Fruit fly (Drosophila melanogaster): ENCODE data around the gene CG14183.

CG14183 gene

DNA sequence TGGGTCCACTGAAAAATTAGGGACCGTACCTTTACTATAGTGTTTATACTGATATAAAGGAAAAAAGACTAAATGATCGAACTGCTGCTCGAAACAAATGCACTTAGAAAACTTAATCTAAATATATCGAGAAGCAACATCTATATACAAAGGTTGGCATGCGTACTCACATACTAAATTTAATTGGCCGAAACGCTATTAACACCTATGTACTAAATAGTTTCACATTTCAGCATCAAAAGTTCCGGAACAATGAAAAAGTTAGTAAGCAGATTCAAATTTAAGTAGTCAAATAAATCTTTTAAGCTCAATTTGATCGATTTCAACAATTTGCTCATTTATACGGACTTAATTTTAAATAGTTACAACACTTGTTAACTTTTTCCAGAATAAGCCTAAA is 36.5 kb downstream of the CG14183 start, which contains the start of gene fln:
TSS of gene fln (minus strand) at position 101 of the 400 bp plus-strand sequence.
- TF ChIP-seq CG17801 (GFP tag; optimal IDR thresholded peaks at IDR 0.05; ENCODE audit: partially characterized antibody) = no peak

DNA sequence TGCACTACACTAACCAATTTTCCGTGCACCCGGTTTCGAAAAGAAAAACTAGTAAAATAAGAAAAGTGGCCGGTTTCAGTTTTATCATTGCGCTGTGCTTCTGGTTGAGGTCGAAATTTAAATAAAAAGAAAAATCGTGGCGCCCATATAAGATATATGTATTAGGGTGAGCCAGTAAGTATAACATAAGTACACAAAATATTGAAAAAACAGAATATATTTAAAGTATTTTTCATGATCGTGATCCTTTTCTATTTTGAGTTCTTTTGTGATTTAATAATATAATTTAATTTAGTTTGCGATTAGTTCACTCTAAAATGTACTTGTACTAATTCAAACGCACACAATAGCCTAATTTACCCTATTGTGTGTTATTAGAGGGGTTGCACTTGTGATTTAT is 38.7 kb downstream of the CG14183 start, which contains the start of gene Csas:
TSS of gene Csas (minus strand) at position 101 of the 400 bp plus-strand sequence.
- TF ChIP-seq CG17801 (GFP tag; optimal IDR thresholded peaks at IDR 0.05; ENCODE audit: partially characterized antibody) = no peak

DNA sequence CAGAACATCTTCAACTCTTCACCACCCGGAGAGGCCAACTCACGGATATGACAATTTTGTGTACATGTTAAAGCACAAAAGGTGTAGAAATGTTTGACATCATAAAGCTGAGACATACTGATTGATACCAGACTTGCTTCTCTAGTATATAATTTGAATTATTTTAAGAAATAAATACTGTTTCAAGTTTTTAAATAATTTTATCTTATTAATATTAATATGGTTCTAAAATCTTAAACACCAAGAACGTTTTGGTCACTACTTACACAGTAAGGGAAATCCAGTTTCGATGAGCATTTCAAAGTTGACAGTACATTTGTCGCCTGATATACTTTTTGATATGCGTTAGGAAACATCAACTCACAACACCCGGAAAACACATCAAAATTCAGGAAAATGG is 41.9 kb downstream of the CG14183 start, which contains the start of the genes hale and schuy:
TSS of gene hale (minus strand) at position 101 of the 400 bp plus-strand sequence.
TSS of gene schuy (plus strand) at position 326 of the 400 bp plus-strand sequence.
- TF ChIP-seq CG17801 (GFP tag; optimal IDR thresholded peaks at IDR 0.05; ENCODE audit: partially characterized antibody) = no peak

DNA sequence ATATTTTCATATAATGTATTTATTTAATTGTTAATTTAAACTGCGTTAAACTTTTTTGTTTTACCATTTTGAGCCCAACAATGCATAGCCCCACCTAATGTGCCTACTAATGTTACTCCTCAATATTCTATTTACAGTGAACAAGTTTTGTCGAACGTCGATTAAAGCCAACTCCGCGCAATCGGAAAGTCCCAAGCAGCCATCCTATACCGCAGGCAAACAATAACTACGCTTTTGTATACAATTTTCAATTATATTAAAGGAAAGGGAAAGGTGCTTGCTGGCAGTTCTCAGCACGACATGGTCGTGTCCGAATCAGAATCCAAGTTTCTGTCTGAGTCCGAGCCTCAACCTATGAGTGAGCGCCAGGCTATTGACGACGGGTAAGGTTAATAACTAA is 46.2 kb downstream of the CG14183 start, which contains the start of gene CG17732:
TSS of gene CG17732 (plus strand) at position 301 of the 400 bp plus-strand sequence.
- no peak for TF ChIP-seq CG17801 (GFP tag; optimal IDR thresholded peaks at IDR 0.05; ENCODE audit: partially characterized antibody)

DNA sequence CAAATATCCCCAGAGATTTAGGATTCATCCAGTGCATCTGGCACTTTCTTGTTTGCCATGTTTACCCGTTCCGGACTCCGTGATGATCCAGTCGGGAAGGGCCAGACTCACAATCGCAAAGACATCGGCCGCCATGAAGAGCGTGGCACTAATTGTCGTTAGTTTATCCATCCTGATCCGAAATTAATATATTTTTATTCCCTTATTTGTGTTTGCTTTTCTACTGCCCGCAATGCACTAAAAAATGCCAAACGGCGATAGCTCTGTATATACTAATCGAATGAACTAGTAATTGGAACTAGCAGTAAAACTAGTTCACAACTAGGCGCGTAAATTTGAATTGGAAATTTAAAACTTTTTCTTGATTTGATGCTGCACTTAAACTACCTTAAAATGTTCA is 48.0 kb downstream of the CG14183 start, which contains the start of gene CG14182:
TSS of gene CG14182 (minus strand) at position 221 of the 400 bp plus-strand sequence.
- peak; percentile 2 for TF ChIP-seq CG17801 (GFP tag; optimal IDR thresholded peaks at IDR 0.05; ENCODE audit: partially characterized antibody)

DNA sequence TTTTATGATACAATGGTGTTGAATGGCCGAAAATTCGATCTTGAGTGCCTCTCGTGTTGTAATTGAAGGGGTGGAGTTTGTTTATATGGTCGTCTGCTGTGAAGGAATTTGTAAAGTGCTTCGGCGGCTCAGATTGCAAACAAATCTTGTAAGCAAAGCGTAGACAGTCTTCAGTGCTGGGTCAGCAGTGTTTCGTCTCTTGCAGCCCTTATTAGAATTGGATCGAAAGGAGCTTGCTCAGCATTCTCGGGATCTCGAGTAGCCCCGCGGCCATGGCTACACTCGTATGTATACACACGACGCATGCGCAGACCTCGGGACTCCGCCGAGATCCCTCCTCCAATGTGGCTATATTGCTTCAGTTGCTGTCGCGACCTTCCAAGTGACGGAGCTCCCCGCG is 49.5 kb downstream of the CG14183 start:
- no peak for TF ChIP-seq CG17801 (GFP tag; optimal IDR thresholded peaks at IDR 0.05; ENCODE audit: partially characterized antibody)

Data from ovary, adult (tissue).